Fruit fly (Drosophila melanogaster) whole organism, prepupa: ENCODE results near the gene CG10845.

ENCODE experiments used
- Blimp-1 ChIP-seq: fragments of 200-800 bp; sonication (Bioruptor generic); optimal IDR thresholded peaks from 3 replicates; lab custom pipeline; 2017; ENCODE audit warnings: missing biosample characterization, missing genetic modification characterization, mild to moderate bottlenecking, moderate library complexity, missing genetic modification reagents
- CG10631 ChIP-seq: fragments of 200-800 bp; sonication (Bioruptor generic); optimal IDR thresholded peaks from 2 replicates; lab custom pipeline; 2016; ENCODE audit warnings: missing biosample characterization, missing genetic modification characterization
- CG10669 ChIP-seq: fragments of 200-800 bp; sonication (Bioruptor generic); optimal IDR thresholded peaks from 3 replicates; lab custom pipeline; 2018; ENCODE audit warnings: missing biosample characterization, mild to moderate bottlenecking, missing genetic modification characterization, moderate library complexity
- CG11294 ChIP-seq: fragments of 200-800 bp; sonication (Bioruptor generic); IDR thresholded peaks from 2 replicates; pipeline ENCODE4 v1.3.6; 2022; ENCODE audit warnings: missing biosample characterization, missing genetic modification characterization
- CG11762 ChIP-seq: fragments of 200-800 bp; sonication (Bioruptor generic); optimal IDR thresholded peaks from 3 replicates; lab custom pipeline; 2016; ENCODE audit warnings: missing biosample characterization, missing genetic modification characterization; ENCODE audit not compliant: insufficient read depth
- CG11902 ChIP-seq: fragments of 200-800 bp; sonication (Bioruptor generic); optimal IDR thresholded peaks from 3 replicates; lab custom pipeline; 2016; ENCODE audit warnings: missing biosample characterization, missing genetic modification characterization
- CG15336 ChIP-seq: fragments of 200-800 bp; sonication (Bioruptor generic); IDR thresholded peaks from 2 replicates; pipeline ENCODE4 v1.3.6; 2022; ENCODE audit warnings: missing biosample characterization, missing genetic modification characterization
- CG1621 ChIP-seq: fragments of 200-800 bp; sonication (Bioruptor generic); optimal IDR thresholded peaks from 3 replicates; lab custom pipeline; 2018; ENCODE audit warnings: missing biosample characterization, mild to moderate bottlenecking, missing genetic modification characterization
- CG3032 ChIP-seq: fragments of 200-800 bp; optimal IDR thresholded peaks from 2 replicates; lab custom pipeline; 2019; ENCODE audit warnings: missing biosample characterization, mild to moderate bottlenecking, missing genetic modification characterization, moderate library complexity
- CG32006 ChIP-seq: fragments of 200-800 bp; sonication (Bioruptor generic); optimal IDR thresholded peaks from 3 replicates; lab custom pipeline; 2017; ENCODE audit warnings: missing biosample characterization, mild to moderate bottlenecking, missing genetic modification characterization
- CG34406 ChIP-seq: fragments of 200-800 bp; sonication (Bioruptor generic); optimal IDR thresholded peaks from 3 replicates; lab custom pipeline; 2016; ENCODE audit warnings: missing biosample characterization, missing genetic modification characterization
- CG3919 ChIP-seq: fragments of 200-800 bp; sonication (Bioruptor generic); optimal IDR thresholded peaks from 3 replicates; lab custom pipeline; 2016; ENCODE audit warnings: missing biosample characterization, missing genetic modification characterization
- CG4318 ChIP-seq: fragments of 200-800 bp; sonication (Bioruptor generic); optimal IDR thresholded peaks from 3 replicates; lab custom pipeline; 2017; ENCODE audit warnings: missing biosample characterization, mild to moderate bottlenecking, missing genetic modification characterization
- CG6163 ChIP-seq: fragments of 200-800 bp; sonication (Bioruptor generic); IDR thresholded peaks from 3 replicates; pipeline ENCODE4 v1.3.6; 2022; ENCODE audit warnings: missing biosample characterization, missing genetic modification characterization
- CG6276 ChIP-seq: fragments of 200-800 bp; sonication (Bioruptor generic); optimal IDR thresholded peaks from 2 replicates; lab custom pipeline; 2017; ENCODE audit warnings: missing biosample characterization, mild to moderate bottlenecking, missing genetic modification characterization
- CG6792 ChIP-seq: fragments of 200-800 bp; sonication (Bioruptor generic); optimal IDR thresholded peaks from 3 replicates; lab custom pipeline; 2016; ENCODE audit warnings: missing biosample characterization, missing genetic modification characterization
- CG6808 ChIP-seq: fragments of 200-800 bp; sonication (Bioruptor generic); optimal IDR thresholded peaks from 3 replicates; lab custom pipeline; 2017; ENCODE audit warnings: missing biosample characterization, missing genetic modification characterization, mild to moderate bottlenecking, moderate library complexity, missing genetic modification reagents
- CG7368 ChIP-seq: fragments of 200-800 bp; sonication (Bioruptor generic); optimal IDR thresholded peaks from 3 replicates; lab custom pipeline; 2016; ENCODE audit warnings: missing biosample characterization, missing genetic modification characterization
- CG8119 ChIP-seq: fragments of 200-800 bp; sonication (Bioruptor generic); IDR thresholded peaks from 3 replicates; pipeline ENCODE4 v1.3.6; 2022; ENCODE audit warnings: missing biosample characterization, missing genetic modification characterization
- CG8319 ChIP-seq: fragments of 200-800 bp; sonication (Bioruptor generic); optimal IDR thresholded peaks from 3 replicates; lab custom pipeline; 2016; ENCODE audit warnings: missing biosample characterization, missing genetic modification characterization
- CG8632 ChIP-seq: fragments of 200-800 bp; sonication (Bioruptor generic); optimal IDR thresholded peaks from 3 replicates; lab custom pipeline; 2016; ENCODE audit warnings: missing biosample characterization, missing genetic modification characterization
- Eip78C ChIP-seq: fragments of 200-800 bp; sonication (Bioruptor generic); peaks from one replicate; lab custom pipeline; 2016; ENCODE audit warnings: missing biosample characterization, missing genetic modification characterization
- Ets96B ChIP-seq: fragments of 200-800 bp; optimal IDR thresholded peaks from 2 replicates; lab custom pipeline; 2019; ENCODE audit warnings: missing biosample characterization, mild to moderate bottlenecking, missing genetic modification characterization, moderate library complexity
- Gug ChIP-seq: fragments of 200-800 bp; sonication (Bioruptor generic); IDR thresholded peaks from 2 replicates; pipeline ENCODE4 v1.3.6; 2022; ENCODE audit warnings: missing biosample characterization, missing genetic modification characterization
- Hr39 ChIP-seq: fragments of 200-800 bp; sonication (Bioruptor generic); optimal IDR thresholded peaks from 2 replicates; lab custom pipeline; 2016; ENCODE audit warnings: missing biosample characterization, missing genetic modification characterization
- Hr4 ChIP-seq: fragments of 200-800 bp; sonication (Bioruptor generic); optimal IDR thresholded peaks from 3 replicates; lab custom pipeline; 2016; ENCODE audit warnings: missing biosample characterization, missing genetic modification characterization
- Lpt ChIP-seq: fragments of 200-800 bp; sonication (Bioruptor generic); optimal IDR thresholded peaks from 3 replicates; lab custom pipeline; 2016; ENCODE audit warnings: missing biosample characterization, missing genetic modification characterization
- OdsH ChIP-seq: fragments of 200-800 bp; sonication (Bioruptor generic); optimal IDR thresholded peaks from 3 replicates; lab custom pipeline; 2016; ENCODE audit warnings: missing biosample characterization, missing genetic modification characterization
- achi ChIP-seq: fragments of 200-800 bp; sonication (Bioruptor generic); optimal IDR thresholded peaks from 3 replicates; lab custom pipeline; 2016; ENCODE audit warnings: missing biosample characterization, missing genetic modification characterization
- acj6 ChIP-seq: fragments of 200-800 bp; sonication (Bioruptor generic); optimal IDR thresholded peaks from 3 replicates; lab custom pipeline; 2016; ENCODE audit warnings: missing biosample characterization, missing genetic modification characterization
- dac ChIP-seq: fragments of 200-800 bp; sonication (Bioruptor generic); optimal IDR thresholded peaks from 2 replicates; lab custom pipeline; 2017; ENCODE audit warnings: missing biosample characterization, mild to moderate bottlenecking, missing genetic modification characterization
- dsx ChIP-seq: fragments of 200-800 bp; optimal IDR thresholded peaks from 3 replicates; lab custom pipeline; 2019; ENCODE audit warnings: missing biosample characterization, mild to moderate bottlenecking, missing genetic modification characterization, moderate library complexity; ENCODE audit not compliant: poor library complexity, severe bottlenecking
- eg ChIP-seq: fragments of 200-800 bp; sonication (Bioruptor generic); IDR thresholded peaks from 3 replicates; pipeline ENCODE4 v1.3.6; 2022; ENCODE audit warnings: missing biosample characterization, missing genetic modification characterization
- esn ChIP-seq: fragments of 200-800 bp; sonication (Bioruptor generic); optimal IDR thresholded peaks from 2 replicates; lab custom pipeline; 2016; ENCODE audit warnings: missing biosample characterization, mild to moderate bottlenecking, missing genetic modification characterization, moderate library complexity
- fd59A ChIP-seq: fragments of 200-800 bp; sonication (Bioruptor generic); optimal IDR thresholded peaks from 2 replicates; lab custom pipeline; 2017; ENCODE audit warnings: missing biosample characterization, mild to moderate bottlenecking, missing genetic modification characterization, missing genetic modification reagents
- fd85E ChIP-seq: fragments of 200-800 bp; sonication (Bioruptor generic); optimal IDR thresholded peaks from 3 replicates; lab custom pipeline; 2016; ENCODE audit warnings: missing biosample characterization, missing genetic modification characterization
- fkh ChIP-seq: fragments of 200-800 bp; sonication (Bioruptor generic); optimal IDR thresholded peaks from 3 replicates; lab custom pipeline; 2017; ENCODE audit warnings: missing biosample characterization, mild to moderate bottlenecking, missing genetic modification characterization, moderate library complexity
- net ChIP-seq: fragments of 200-800 bp; sonication (Bioruptor generic); optimal IDR thresholded peaks from 3 replicates; lab custom pipeline; 2016; ENCODE audit warnings: missing biosample characterization, missing genetic modification characterization
- pdm3 ChIP-seq: fragments of 200-800 bp; sonication (Bioruptor generic); optimal IDR thresholded peaks from 3 replicates; lab custom pipeline; 2016; ENCODE audit warnings: missing biosample characterization, missing genetic modification characterization
- salr ChIP-seq, 2 experiments: fragments of 200-800 bp; sonication (Bioruptor generic); optimal IDR thresholded peaks; 3 replicates each; lab custom pipeline; 2016 to 2018; ENCODE audit warnings: missing biosample characterization in 2 of 2, missing genetic modification characterization in 2 of 2, mild to moderate bottlenecking in 1 of 2
- spab ChIP-seq: fragments of 200-800 bp; sonication (Bioruptor generic); optimal IDR thresholded peaks from 2 replicates; lab custom pipeline; 2017; ENCODE audit warnings: missing biosample characterization, mild to moderate bottlenecking, missing genetic modification characterization, missing genetic modification reagents
- topi ChIP-seq: fragments of 200-800 bp; sonication (Bioruptor generic); optimal IDR thresholded peaks from 3 replicates; lab custom pipeline; 2016; ENCODE audit warnings: missing biosample characterization, missing genetic modification characterization
- vri ChIP-seq: fragments of 200-800 bp; sonication (Bioruptor generic); optimal IDR thresholded peaks from 3 replicates; lab custom pipeline; 2016; ENCODE audit warnings: missing biosample characterization, mild to moderate bottlenecking, missing genetic modification characterization

CG10845 gene

dm6 chr3R:24910097-24910496 lies 9.2 kb downstream of the CG10845 start:
- peak; percentile 28 for TF ChIP-seq CG34406 (GFP tag; lab: Kevin White, UChicago)
- TF ChIP-seq dac (GFP tag; lab: Kevin White, UChicago): peak; percentile 56
- peak; percentile 84 for TF ChIP-seq CG15336
- peak; percentile 53; the same call in 1 of the 2 replicates for TF ChIP-seq Gug (GFP tag; lab: Robert Waterston, UW)
- TF ChIP-seq Lpt: peak; percentile 47
- peak; percentile 85 for TF ChIP-seq Eip78C (GFP tag; lab: Kevin White, UChicago)
- peak; percentile 2 for TF ChIP-seq CG8632 (GFP tag; lab: Kevin White, UChicago)
- TF ChIP-seq CG3919 (GFP tag; lab: Kevin White, UChicago): peak; percentile 56
- peak; percentile 69 for TF ChIP-seq net
- TF ChIP-seq CG11294 (GFP tag; lab: Robert Waterston, UW): peak; percentile 60
- peak; percentile 73 for TF ChIP-seq CG6276 (GFP tag; lab: Kevin White, UChicago)
- TF ChIP-seq vri (GFP tag; lab: Kevin White, UChicago): no peak
- peak; percentile 21 for TF ChIP-seq CG11902 (GFP tag; lab: Kevin White, UChicago)
- TF ChIP-seq CG32006 (GFP tag; lab: Kevin White, UChicago): peak; percentile 79
- TF ChIP-seq CG11762 (GFP tag; lab: Kevin White, UChicago): peak; percentile 43
- TF ChIP-seq CG10631 (GFP tag; lab: Kevin White, UChicago): peak; percentile 45
- no peak for TF ChIP-seq fd85E (GFP tag; lab: Kevin White, UChicago)
- TF ChIP-seq CG7368 (GFP tag; lab: Kevin White, UChicago): peak; percentile 4
- TF ChIP-seq CG8119 (GFP tag; lab: Robert Waterston, UW): peak; percentile 86
- peak; percentile 24 for TF ChIP-seq CG10669 (GFP tag; lab: Kevin White, UChicago)
- TF ChIP-seq acj6 (GFP tag; lab: Kevin White, UChicago): peak; percentile 39
- no peak for TF ChIP-seq spab (GFP tag; lab: Kevin White, UChicago)
- no peak for TF ChIP-seq fkh (GFP tag; lab: Kevin White, UChicago)
- TF ChIP-seq dsx (GFP tag; lab: Kevin White, UChicago): no peak
- TF ChIP-seq CG6163 (GFP tag; lab: Robert Waterston, UW): peak; percentile 77
- TF ChIP-seq pdm3 (GFP tag; lab: Kevin White, UChicago): peak; percentile 52
- TF ChIP-seq CG6792: peak; percentile 12
- no peak for TF ChIP-seq CG6808 (GFP tag; lab: Kevin White, UChicago)
- TF ChIP-seq CG8319 (GFP tag; lab: Kevin White, UChicago): no peak
- TF ChIP-seq Blimp-1: no peak
- TF ChIP-seq eg (GFP tag; lab: Robert Waterston, UW): peak; percentile 92
- TF ChIP-seq Hr4: peak; percentile 84
- TF ChIP-seq OdsH (GFP tag; lab: Kevin White, UChicago): peak; percentile 60
- peak; percentile 50 for TF ChIP-seq achi
- no peak for TF ChIP-seq Hr39 (GFP tag; lab: Kevin White, UChicago)
- peak; percentile 59 for TF ChIP-seq CG4318 (GFP tag; lab: Kevin White, UChicago)

- TF ChIP-seq CG3032 (tag; lab: Kevin White, UChicago) (no peak), CG6276 (GFP tag; lab: Kevin White, UChicago) (no peak), CG7368 (GFP tag; lab: Kevin White, UChicago) (no peak), fd85E (GFP tag; lab: Kevin White, UChicago) (no peak), Hr39 (GFP tag; lab: Kevin White, UChicago) (no peak), CG1621 (tag; lab: Kevin White, UChicago) (no peak), salr (GFP tag; optimal IDR thresholded peaks at IDR 0.05; lab: Kevin White, UChicago) (no peak), esn (GFP tag; lab: Kevin White, UChicago) (no peak), net (no peak), topi (GFP tag; lab: Kevin White, UChicago) (no peak), fd59A (no peak), CG10631 (GFP tag; lab: Kevin White, UChicago) (no peak), achi (no peak), Ets96B (tag; lab: Kevin White, UChicago) (no peak)
These were observed 13.9 kb downstream of the CG10845 start for dm6 chr3R:24914864-24915263.
